Fruit fly (Drosophila melanogaster): ENCODE results near the gene ImpE2.

DNA sequence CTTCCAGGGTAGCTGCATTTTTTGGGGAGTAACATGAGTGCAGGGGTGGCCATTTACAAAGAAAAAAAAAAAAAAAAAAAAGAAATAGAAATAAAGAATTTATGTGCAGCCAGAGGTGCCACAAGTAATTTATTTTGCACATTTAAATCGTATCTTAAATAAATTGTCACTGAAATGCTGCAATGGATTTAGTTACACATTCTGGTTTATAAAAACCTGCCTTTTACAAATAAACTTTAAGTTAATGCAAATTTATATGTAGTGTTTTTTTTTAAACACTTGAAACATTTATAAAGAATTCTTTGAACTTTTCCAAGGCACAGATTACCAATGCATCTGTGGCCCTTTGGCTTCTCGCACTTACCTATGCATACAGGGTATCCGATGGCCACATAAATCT is 23.9 kb upstream of the ImpE2 start:
- TF ChIP-seq E2f2 (GFP tag; IDR thresholded peaks at IDR 0.05), result no peak
- TF ChIP-seq Rfx (GFP tag; IDR thresholded peaks at IDR 0.05), result no peak
- TF ChIP-seq Nf-YC (tag; optimal IDR thresholded peaks at IDR 0.05), result no peak
- TF ChIP-seq Meics (GFP tag; optimal IDR thresholded peaks at IDR 0.05), result no peak
- no peak for TF ChIP-seq ind (GFP tag; optimal IDR thresholded peaks at IDR 0.05)
- TF ChIP-seq bab2 (GFP tag; optimal IDR thresholded peaks at IDR 0.05), result no peak
- no peak for TF ChIP-seq btn (GFP tag; optimal IDR thresholded peaks at IDR 0.05)
- no peak for TF ChIP-seq Abd-B (GFP tag; optimal IDR thresholded peaks at IDR 0.05)
- no peak for TF ChIP-seq CG9876 (GFP tag; optimal IDR thresholded peaks at IDR 0.05)
- no peak for TF ChIP-seq CG11456 (GFP tag; IDR thresholded peaks at IDR 0.05)
- no peak for TF ChIP-seq Hr39 (optimal IDR thresholded peaks at IDR 0.05)

Measured in whole organism, embryonic.